Worm (Caenorhabditis elegans) whole organism, L4/young adult: ENCODE data around the gene K01A6.6.

Source experiments
- W03F9.2 ChIP-seq: fragments of 150-350 bp; optimal IDR thresholded peaks from 2 replicates; lab custom pipeline; 2014; ENCODE audit warnings: missing biosample characterization, missing genetic modification characterization
- him-1 ChIP-seq: sonication (generic microtip); optimal IDR thresholded peaks from 2 replicates; lab custom pipeline; 2016; ENCODE audit warnings: missing genotype, missing genetic modification reagents, missing genetic modification characterization, missing compliant biosample characterization

ce11 chrIV:11769769-11770168 is 34.6 kb downstream of the K01A6.6 start:
- TF ChIP-seq W03F9.2 (tag; lab: Kevin White, UChicago) = no peak
- TF ChIP-seq him-1 (tag; lab: Kevin White, UChicago) = no peak
